Worm (Caenorhabditis elegans) whole organism, L1 larva: ENCODE data around the gene Y50D4A.4.
A peak's percentile ranks its signal among the peaks of the same experiment; 100 is the strongest.

ENCODE experiments used
- C04F5.9 ChIP-seq: sonication (generic microtip); optimal IDR thresholded peaks from 2 replicates; lab custom pipeline; 2016; ENCODE audit warnings: missing genetic modification characterization, missing compliant biosample characterization
- C16A3.4 ChIP-seq: fragments of 150-350 bp; optimal IDR thresholded peaks from 2 replicates; lab custom pipeline; 2014; ENCODE audit warnings: missing biosample characterization, missing genetic modification characterization
- F16B12.6 ChIP-seq: fragments of 150-350 bp; optimal IDR thresholded peaks from 2 replicates; lab custom pipeline; 2014; ENCODE audit warnings: missing biosample characterization, missing genetic modification characterization
- aha-1 ChIP-seq: fragments of 150-350 bp; optimal IDR thresholded peaks from 2 replicates; lab custom pipeline; 2014; ENCODE audit warnings: missing biosample characterization, missing genetic modification characterization
- aly-2 ChIP-seq: fragments of 150-350 bp; optimal IDR thresholded peaks from 2 replicates; lab custom pipeline; 2014; ENCODE audit warnings: missing biosample characterization, missing genetic modification characterization
- blmp-1 ChIP-seq: fragments of 150-350 bp; optimal IDR thresholded peaks from 2 replicates; lab custom pipeline; 2014; ENCODE audit warnings: missing biosample characterization, missing genetic modification characterization
- ceh-82 ChIP-seq, 3 experiments: fragments of 150-350 bp in 1 of 3; sonication (generic microtip) in 2 of 3; optimal IDR thresholded peaks; 2 replicates each; lab custom pipeline; 2014 to 2017; ENCODE audit warnings: missing biosample characterization in 3 of 3, missing genetic modification characterization in 3 of 3
- ceh-88 ChIP-seq: fragments of 200-800 bp; sonication (Bioruptor generic); IDR thresholded peaks from 2 replicates; pipeline ENCODE4 v1.3.6; 2022; ENCODE audit warnings: missing genetic modification characterization, missing compliant biosample characterization
- ceh-90 ChIP-seq: sonication (generic microtip); optimal IDR thresholded peaks from 2 replicates; lab custom pipeline; 2016; ENCODE audit warnings: missing genetic modification characterization, missing compliant biosample characterization
- dpl-1 ChIP-seq, 3 experiments: fragments of 150-350 bp in 2 of 3; sonication (generic microtip) in 1 of 3; optimal IDR thresholded peaks; 2 replicates each; lab custom pipeline; 2014 to 2017; ENCODE audit warnings: missing biosample characterization in 3 of 3, missing genetic modification characterization in 3 of 3, missing genetic modification reagents in 3 of 3
- dsc-1 ChIP-seq: sonication (generic microtip); optimal IDR thresholded peaks from 2 replicates; lab custom pipeline; 2016; ENCODE audit warnings: mild to moderate bottlenecking, missing genetic modification characterization, missing compliant biosample characterization
- efl-1 ChIP-seq, 4 experiments: fragments of 150-350 bp; optimal IDR thresholded peaks in 3 of 4; peaks in 1 of 4; 1 replicate in 1 of 4; 2 replicates in 3 of 4; lab custom pipeline; 2014; ENCODE audit warnings: missing biosample characterization in 2 of 4, missing genetic modification characterization in 2 of 4, missing genetic modification reagents in 2 of 4
- efl-3 ChIP-seq: fragments of 200-800 bp; sonication (Bioruptor generic); optimal IDR thresholded peaks from 2 replicates; lab custom pipeline; 2018; ENCODE audit warnings: mild to moderate bottlenecking, missing genetic modification characterization, missing compliant biosample characterization
- egl-13 ChIP-seq: sonication (generic microtip); optimal IDR thresholded peaks from 2 replicates; lab custom pipeline; 2016; ENCODE audit warnings: missing genotype, missing genetic modification reagents, missing genetic modification characterization, missing compliant biosample characterization
- elt-3 ChIP-seq, 6 experiments: fragments of 150-350 bp in 1 of 6; sonication (generic microtip); optimal IDR thresholded peaks; 2 replicates each; lab custom pipeline; 2017 to 2018; ENCODE audit warnings: missing biosample characterization in 6 of 6, missing genetic modification characterization in 6 of 6, inconsistent platforms in 1 of 6
- fkh-4 ChIP-seq: sonication (generic microtip); optimal IDR thresholded peaks from 2 replicates; lab custom pipeline; 2016; ENCODE audit warnings: missing compliant biosample characterization, missing genetic modification characterization, borderline replicate concordance
- fkh-8 ChIP-seq: sonication (generic microtip); optimal IDR thresholded peaks from 2 replicates; lab custom pipeline; 2016; ENCODE audit warnings: mild to moderate bottlenecking, missing genetic modification characterization, missing compliant biosample characterization
- grh-1 ChIP-seq: fragments of 200-800 bp; sonication (Bioruptor generic); IDR thresholded peaks from 2 replicates; pipeline ENCODE4 v1.3.6; 2022; ENCODE audit warnings: missing genetic modification reagents, missing genetic modification characterization, missing compliant biosample characterization
- hlh-17 ChIP-seq: fragments of 200-800 bp; sonication (Bioruptor generic); optimal IDR thresholded peaks from 2 replicates; lab custom pipeline; 2018; ENCODE audit warnings: missing genetic modification characterization, mild to moderate bottlenecking, missing compliant biosample characterization, moderate library complexity, borderline replicate concordance
- hpl-2 ChIP-seq: fragments of 150-350 bp; optimal IDR thresholded peaks from 2 replicates; lab custom pipeline; 2014; ENCODE audit warnings: missing biosample characterization, missing genetic modification reagents, missing genetic modification characterization
- irx-1 ChIP-seq: sonication (generic microtip); optimal IDR thresholded peaks from 2 replicates; lab custom pipeline; 2016; ENCODE audit warnings: missing genetic modification characterization, missing compliant biosample characterization
- isw-1 ChIP-seq: fragments of 200-800 bp; sonication (Bioruptor generic); IDR thresholded peaks from 2 replicates; pipeline ENCODE4 v1.3.6; 2022; ENCODE audit warnings: missing genetic modification characterization, missing compliant biosample characterization
- jun-1 ChIP-seq: fragments of 150-350 bp; optimal IDR thresholded peaks from 2 replicates; lab custom pipeline; 2014; ENCODE audit warnings: missing biosample characterization, missing genetic modification reagents, missing genetic modification characterization
- lin-15B ChIP-seq: fragments of 150-350 bp; sonication (generic microtip); optimal IDR thresholded peaks from 3 replicates; lab custom pipeline; 2014; ENCODE audit warnings: missing biosample characterization, missing genetic modification characterization
- lin-35 ChIP-seq, 2 experiments: fragments of 150-350 bp; optimal IDR thresholded peaks; 2 replicates each; lab custom pipeline; 2014; ENCODE audit warnings: missing biosample characterization in 2 of 2, missing genetic modification characterization in 2 of 2, missing genetic modification reagents in 2 of 2
- lin-39 ChIP-seq: fragments of 150-350 bp; optimal IDR thresholded peaks from 2 replicates; lab custom pipeline; 2014; ENCODE audit warnings: missing biosample characterization, missing genetic modification reagents, missing genetic modification characterization
- lsy-2 ChIP-seq, 2 experiments: fragments of 150-350 bp; optimal IDR thresholded peaks; 2 replicates each; lab custom pipeline; 2014; ENCODE audit warnings: missing biosample characterization in 2 of 2, missing genetic modification characterization in 2 of 2
- mab-9 ChIP-seq: fragments of 200-800 bp; sonication (Bioruptor generic); IDR thresholded peaks from 2 replicates; pipeline ENCODE4 v1.3.6; 2022; ENCODE audit warnings: missing genetic modification reagents, missing genetic modification characterization, missing compliant biosample characterization
- mep-1 ChIP-seq: fragments of 150-350 bp; optimal IDR thresholded peaks from 2 replicates; lab custom pipeline; 2014; ENCODE audit warnings: missing biosample characterization, missing genetic modification characterization
- nhr-11 ChIP-seq: fragments of 150-350 bp; optimal IDR thresholded peaks from 2 replicates; lab custom pipeline; 2014; ENCODE audit warnings: missing biosample characterization, missing genetic modification characterization
- nhr-19 ChIP-seq: fragments of 200-800 bp; sonication (Bioruptor generic); conservative IDR thresholded peaks from 2 replicates; pipeline ENCODE4 v1.3.6; 2022; ENCODE audit warnings: missing genetic modification characterization, missing compliant biosample characterization
- nhr-20 ChIP-seq: sonication (generic microtip); optimal IDR thresholded peaks from 2 replicates; lab custom pipeline; 2016; ENCODE audit warnings: mild to moderate bottlenecking, missing genetic modification characterization, missing compliant biosample characterization
- nhr-28 ChIP-seq: fragments of 150-350 bp; optimal IDR thresholded peaks from 2 replicates; lab custom pipeline; 2014; ENCODE audit warnings: missing biosample characterization, missing genetic modification characterization
- nhr-47 ChIP-seq: sonication (generic microtip); optimal IDR thresholded peaks from 2 replicates; lab custom pipeline; 2016; ENCODE audit warnings: mild to moderate bottlenecking, missing genetic modification characterization, moderate library complexity, missing compliant biosample characterization
- nhr-71 ChIP-seq: sonication (generic microtip); optimal IDR thresholded peaks from 2 replicates; lab custom pipeline; 2016; ENCODE audit warnings: mild to moderate bottlenecking, missing genetic modification characterization, moderate library complexity, missing compliant biosample characterization
- nhr-77 ChIP-seq: fragments of 150-350 bp; optimal IDR thresholded peaks from 2 replicates; lab custom pipeline; 2014; ENCODE audit warnings: missing biosample characterization, missing genetic modification characterization
- nhr-85 ChIP-seq: sonication (generic microtip); peaks from one replicate; lab custom pipeline; 2016; ENCODE audit warnings: missing genetic modification characterization, inconsistent platforms, missing compliant biosample characterization
- nhr-90 ChIP-seq: sonication (generic microtip); optimal IDR thresholded peaks from 2 replicates; lab custom pipeline; 2016; ENCODE audit warnings: mild to moderate bottlenecking, missing genetic modification characterization, missing compliant biosample characterization; ENCODE audit not compliant: poor library complexity
- skn-1 ChIP-seq: fragments of 150-350 bp; optimal IDR thresholded peaks from 2 replicates; lab custom pipeline; 2014; ENCODE audit warnings: missing biosample characterization, missing genetic modification characterization
- snpc-4 ChIP-seq: fragments of 150-350 bp; optimal IDR thresholded peaks from 2 replicates; lab custom pipeline; 2014; ENCODE audit warnings: missing biosample characterization, missing genetic modification characterization
- snu-23 ChIP-seq: sonication (generic microtip); optimal IDR thresholded peaks from 2 replicates; lab custom pipeline; 2016; ENCODE audit warnings: missing genetic modification characterization, missing compliant biosample characterization
- sox-4 ChIP-seq: sonication (generic microtip); optimal IDR thresholded peaks from 2 replicates; lab custom pipeline; 2016; ENCODE audit warnings: missing genetic modification characterization, missing compliant biosample characterization
- sptf-1 ChIP-seq: fragments of 150-350 bp; optimal IDR thresholded peaks from 2 replicates; lab custom pipeline; 2014; ENCODE audit warnings: missing biosample characterization, missing genetic modification characterization
- swsn-7 ChIP-seq: sonication (generic microtip); optimal IDR thresholded peaks from 2 replicates; lab custom pipeline; 2016; ENCODE audit warnings: missing genetic modification characterization, missing compliant biosample characterization
- tbx-2 ChIP-seq: sonication (generic microtip); optimal IDR thresholded peaks from 2 replicates; lab custom pipeline; 2016; ENCODE audit warnings: missing genetic modification characterization, missing compliant biosample characterization
- unc-130 ChIP-seq: fragments of 150-350 bp; optimal IDR thresholded peaks from 2 replicates; lab custom pipeline; 2017; ENCODE audit warnings: missing biosample characterization, missing genetic modification characterization, inconsistent platforms
- unc-30 ChIP-seq: sonication (generic microtip); optimal IDR thresholded peaks from 2 replicates; lab custom pipeline; 2017; ENCODE audit warnings: missing biosample characterization, missing genetic modification characterization
- unc-86 ChIP-seq: sonication (generic microtip); optimal IDR thresholded peaks from 2 replicates; lab custom pipeline; 2016; ENCODE audit warnings: missing genetic modification characterization, missing compliant biosample characterization
- unc-98 ChIP-seq: fragments of 200-800 bp; sonication (Bioruptor generic); IDR thresholded peaks from 2 replicates; pipeline ENCODE4 v1.3.6; 2022; ENCODE audit warnings: missing genetic modification characterization, missing compliant biosample characterization
- xbp-1 ChIP-seq: sonication (generic microtip); optimal IDR thresholded peaks from 2 replicates; lab custom pipeline; 2016; ENCODE audit warnings: missing genetic modification characterization, missing compliant biosample characterization
- ztf-11 ChIP-seq, 2 experiments: sonication (generic microtip); optimal IDR thresholded peaks; 2 replicates each; lab custom pipeline; 2016 to 2017; ENCODE audit warnings: missing genetic modification characterization in 2 of 2, missing biosample characterization in 1 of 2, missing compliant biosample characterization in 1 of 2

Y50D4A.4 gene

DNA sequence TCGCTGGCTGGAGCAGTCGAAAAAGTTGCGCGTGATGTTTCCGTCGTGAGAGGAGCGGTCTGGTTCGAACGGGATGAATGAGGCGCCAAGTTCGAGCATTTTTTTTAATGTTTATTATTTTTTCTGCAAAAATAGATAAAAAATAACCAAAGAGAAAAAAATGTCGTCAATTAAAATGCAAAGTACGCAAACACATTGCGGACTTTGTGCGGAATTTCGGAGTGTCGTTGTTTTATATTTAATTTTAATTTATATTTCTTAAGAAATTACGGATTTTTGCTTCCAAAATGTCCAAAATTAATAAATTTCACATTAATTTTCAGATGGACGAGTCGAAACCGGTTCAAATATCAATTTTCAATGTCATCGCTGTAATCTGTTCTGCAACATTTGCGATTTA, at the start of gene Y50D4A.4, which contains the start of gene wrb-1:
TSS of gene Y50D4A.4 (minus strand) at position 133 of the 400 bp plus-strand sequence.
TSS of gene wrb-1 (plus strand) at position 78 of the 400 bp plus-strand sequence.
- TF ChIP-seq egl-13 (tag; lab: Kevin White, UChicago) (peak; percentile 64), nhr-11 (tag; lab: Kevin White, UChicago) (no peak), nhr-19 (GFP tag; lab: Robert Waterston, UW) (peak; percentile 69), hpl-2 (GFP tag; lab: Kevin White, UChicago) (no peak), nhr-47 (tag; lab: Kevin White, UChicago) (peak; percentile 83), xbp-1 (tag; lab: Kevin White, UChicago) (peak; percentile 85), efl-1 (optimal IDR thresholded peaks at IDR 0.05; lab: Kevin White, UChicago) (peak; percentile 57 to 79), efl-1 (GFP tag; optimal IDR thresholded peaks at IDR 0.05 in 1 of 2; lab: Kevin White, UChicago) (peak; percentile 81 to 96), snpc-4 (tag; lab: Kevin White, UChicago) (peak; percentile 73), sox-4 (tag; lab: Kevin White, UChicago) (peak; percentile 1), ztf-11 (tag; optimal IDR thresholded peaks at IDR 0.05; lab: Kevin White, UChicago) (peak in 1 of 2 experiments; percentile 22), F16B12.6 (tag; lab: Kevin White, UChicago) (peak; percentile 93), fkh-8 (tag; lab: Kevin White, UChicago) (peak; percentile 16), nhr-77 (tag; lab: Kevin White, UChicago) (no peak), nhr-85 (tag; lab: Kevin White, UChicago) (no peak), ceh-90 (tag; lab: Kevin White, UChicago) (peak; percentile 17), nhr-90 (peak; percentile 71), unc-86 (tag; lab: Kevin White, UChicago) (peak; percentile 49), aha-1 (tag; lab: Kevin White, UChicago) (no peak), ceh-88 (GFP tag; lab: Robert Waterston, UW) (no peak), unc-130 (tag; lab: Kevin White, UChicago) (peak; percentile 95), mab-9 (no peak), irx-1 (tag; lab: Kevin White, UChicago) (peak; percentile 56), unc-98 (GFP tag; lab: Robert Waterston, UW) (no peak), aly-2 (tag; lab: Kevin White, UChicago) (peak; percentile 10), lin-35 (GFP tag; optimal IDR thresholded peaks at IDR 0.05; lab: Kevin White, UChicago) (peak; percentile 80 to 82), jun-1 (tag; lab: Kevin White, UChicago) (peak; percentile 5), ceh-82 (tag; optimal IDR thresholded peaks at IDR 0.05; lab: Kevin White, UChicago) (peak; percentile 52 to 71 (median 70)), dpl-1 (GFP tag; optimal IDR thresholded peaks at IDR 0.05; lab: Kevin White, UChicago) (peak; percentile 68 to 83 (median 77)), nhr-28 (no peak), mep-1 (tag; lab: Kevin White, UChicago) (peak; percentile 95), nhr-71 (tag; lab: Kevin White, UChicago) (peak; percentile 79), C16A3.4 (peak; percentile 69), nhr-20 (tag; lab: Kevin White, UChicago) (peak; percentile 83), hlh-17 (GFP tag; lab: Kevin White, UChicago) (no peak), snu-23 (peak; percentile 87), dsc-1 (tag; lab: Kevin White, UChicago) (peak; percentile 75), tbx-2 (tag; lab: Kevin White, UChicago) (peak; percentile 75), lsy-2 (tag; optimal IDR thresholded peaks at IDR 0.05; lab: Kevin White, UChicago) (peak; percentile 80 to 85), swsn-7 (tag; lab: Kevin White, UChicago) (peak; percentile 82), unc-30 (no peak), sptf-1 (tag; lab: Kevin White, UChicago) (no peak), isw-1 (GFP tag; lab: Robert Waterston, UW) (peak; percentile 52), elt-3 (tag; optimal IDR thresholded peaks at IDR 0.05; lab: Kevin White, UChicago) (peak in 2 of 6 experiments; percentile 41 to 72), fkh-4 (tag; lab: Kevin White, UChicago) (no peak), grh-1 (no peak), lin-39 (tag; lab: Kevin White, UChicago) (peak; percentile 46), blmp-1 (peak; percentile 70), lin-15B (tag; lab: Kevin White, UChicago) (peak; percentile 76), C04F5.9 (tag; lab: Kevin White, UChicago) (peak; percentile 37), efl-3 (GFP tag; lab: Kevin White, UChicago) (no peak), skn-1 (peak; percentile 55)
- TF ChIP-seq, all 84 proteins: peak for 36
